Fruit fly (Drosophila melanogaster): ENCODE results near the gene CG42588.
A peak's percentile ranks its signal among the peaks of the same experiment; 100 is the strongest.

CG42588 gene

dm6 chr3L:12772740-12773686 lies 41.0 kb upstream of the CG42588 start, which contains the start of gene Hip1 (continued):
- TF ChIP-seq NC2α (GFP tag; optimal IDR thresholded peaks at IDR 0.05), result no peak
- no peak for TF ChIP-seq dan (GFP tag; IDR thresholded peaks at IDR 0.05)
- no peak for TF ChIP-seq Spps (tag; optimal IDR thresholded peaks at IDR 0.05)
- TF ChIP-seq CG16779 (GFP tag; IDR thresholded peaks at IDR 0.05), result no peak
- TF ChIP-seq CG10543 (GFP tag; optimal IDR thresholded peaks at IDR 0.05), result no peak
- no peak for TF ChIP-seq CG17612 (GFP tag; IDR thresholded peaks at IDR 0.05)
- no peak for TF ChIP-seq D (optimal IDR thresholded peaks at IDR 0.05)
- TF ChIP-seq D (GFP tag; optimal IDR thresholded peaks at IDR 0.05), result no peak
- TF ChIP-seq her (GFP tag; optimal IDR thresholded peaks at IDR 0.05), result no peak
- no peak for TF ChIP-seq CG7372 (GFP tag; IDR thresholded peaks at IDR 0.05)
- TF ChIP-seq CG6791 (GFP tag; IDR thresholded peaks at IDR 0.05; ENCODE audit: partially characterized antibody), result peak; percentile 89
- TF ChIP-seq D19B (GFP tag; optimal IDR thresholded peaks at IDR 0.05), result no peak
- no peak for TF ChIP-seq CG18476 (GFP tag; optimal IDR thresholded peaks at IDR 0.05)
- no peak for TF ChIP-seq tx (GFP tag; optimal IDR thresholded peaks at IDR 0.05)
- peak; percentile 85 for TF ChIP-seq sna (GFP tag; IDR thresholded peaks at IDR 0.05; ENCODE audit: partially characterized antibody)
- peak; percentile 88 for TF ChIP-seq Scr (GFP tag; IDR thresholded peaks at IDR 0.05; ENCODE audit: partially characterized antibody)
- TF ChIP-seq ssp (GFP tag; IDR thresholded peaks at IDR 0.05), result no peak
- no peak for TF ChIP-seq CG17802 (tag; optimal IDR thresholded peaks at IDR 0.05)
- TF ChIP-seq sob (GFP tag; IDR thresholded peaks at IDR 0.05), result no peak
- peak; percentile 84 for TF ChIP-seq GATAe (GFP tag; conservative IDR thresholded peaks at IDR 0.05)
- TF ChIP-seq fu2 (GFP tag; optimal IDR thresholded peaks at IDR 0.05), result no peak
- TF ChIP-seq ato (GFP tag; IDR thresholded peaks at IDR 0.05; ENCODE audit: partially characterized antibody), result peak; percentile 78
- TF ChIP-seq CG33213 (GFP tag; optimal IDR thresholded peaks at IDR 0.05), result no peak
- no peak for TF ChIP-seq Nf-YB (GFP tag; optimal IDR thresholded peaks at IDR 0.05)
- TF ChIP-seq Ets97D (GFP tag; optimal IDR thresholded peaks at IDR 0.05), result no peak
- no peak for TF ChIP-seq CG34422 (GFP tag; IDR thresholded peaks at IDR 0.05)
- no peak for TF ChIP-seq salm (tag; optimal IDR thresholded peaks at IDR 0.05)
- no peak for TF ChIP-seq nerfin-1 (tag; optimal IDR thresholded peaks at IDR 0.05)
- no peak for TF ChIP-seq CHES-1-like (GFP tag; optimal IDR thresholded peaks at IDR 0.05)
- no peak for TF ChIP-seq CG3065 (GFP tag; optimal IDR thresholded peaks at IDR 0.05)
- peak; percentile 81 for TF ChIP-seq mld (GFP tag; IDR thresholded peaks at IDR 0.05; ENCODE audit: partially characterized antibody)
- TF ChIP-seq Taf1 (GFP tag; IDR thresholded peaks at IDR 0.05), result no peak
- TF ChIP-seq unpg (GFP tag; optimal IDR thresholded peaks at IDR 0.05), result no peak
- TF ChIP-seq YL-1 (GFP tag; optimal IDR thresholded peaks at IDR 0.05), result peak; percentile 0
- TF ChIP-seq Six4 (GFP tag; optimal IDR thresholded peaks at IDR 0.05), result no peak
- TF ChIP-seq MBD-R2 (GFP tag; IDR thresholded peaks at IDR 0.05), result peak; percentile 64
- no peak for TF ChIP-seq CG12659 (GFP tag; optimal IDR thresholded peaks at IDR 0.05)
- no peak for TF ChIP-seq CG2889 (GFP tag; IDR thresholded peaks at IDR 0.05)
- TF ChIP-seq CG11723 (GFP tag; optimal IDR thresholded peaks at IDR 0.05), result no peak
- TF ChIP-seq sd (tag; optimal IDR thresholded peaks at IDR 0.05), result no peak
- TF ChIP-seq Bteb2 (GFP tag; optimal IDR thresholded peaks at IDR 0.05), result no peak
- TF ChIP-seq Ssrp (tag; optimal IDR thresholded peaks at IDR 0.05), result no peak
- no peak for TF ChIP-seq Fer1 (GFP tag; optimal IDR thresholded peaks at IDR 0.05)
- peak; percentile 43 for TF ChIP-seq CG12299 (tag; optimal IDR thresholded peaks at IDR 0.05)
- TF ChIP-seq CG1529 (GFP tag; optimal IDR thresholded peaks at IDR 0.05), result no peak
- no peak for TF ChIP-seq lmd (GFP tag; IDR thresholded peaks at IDR 0.05)
- no peak for TF ChIP-seq CG12236 (GFP tag; optimal IDR thresholded peaks at IDR 0.05)
- no peak for TF ChIP-seq Drgx (GFP tag; IDR thresholded peaks at IDR 0.05)
- no peak for TF ChIP-seq NfI (GFP tag; optimal IDR thresholded peaks at IDR 0.05)
- TF ChIP-seq kay (GFP tag; optimal IDR thresholded peaks at IDR 0.05), result peak; percentile 93
